Worm (Caenorhabditis elegans): Measurements from ENCODE around the gene gst-44.

- no peak for TF ChIP-seq fkh-10 (GFP tag; optimal IDR thresholded peaks at IDR 0.05)
- no peak for TF ChIP-seq ama-1 (optimal IDR thresholded peaks at IDR 0.05)
- no peak for TF ChIP-seq ceh-82 (tag; optimal IDR thresholded peaks at IDR 0.05)
- TF ChIP-seq snpc-4 (tag; optimal IDR thresholded peaks at IDR 0.05): no peak
These were observed 48.5 kb upstream of the gst-44 start, which contains the start of gene nhr-193 for ce11 chrV:16342258-16342618.
